Worm (Caenorhabditis elegans) whole organism, young adult: ENCODE data around the gene stg-2.
"Not testable (repeated sequence)": the region's sequence is repeated elsewhere in the genome, so short reads cannot be mapped to it uniquely, and the experiment has no call there.

Source experiments
- C06A6.2 ChIP-seq: fragments of 200-800 bp; sonication (Bioruptor generic); conservative IDR thresholded peaks from 2 replicates; pipeline ENCODE4 v1.3.6; 2022; ENCODE audit warnings: missing genetic modification characterization, missing compliant biosample characterization
- C17E4.6 ChIP-seq: fragments of 200-800 bp; sonication (Bioruptor generic); IDR thresholded peaks from 2 replicates; pipeline ENCODE4 v1.3.6; 2022; ENCODE audit warnings: missing genetic modification reagents, missing genetic modification characterization, missing compliant biosample characterization
- F10E7.11 ChIP-seq: sonication (generic microtip); optimal IDR thresholded peaks from 2 replicates; lab custom pipeline; 2017; ENCODE audit warnings: mild to moderate bottlenecking, missing genetic modification characterization, moderate library complexity, missing compliant biosample characterization
- F22D6.2 ChIP-seq: sonication (generic microtip); optimal IDR thresholded peaks from 2 replicates; lab custom pipeline; 2016; ENCODE audit warnings: mild to moderate bottlenecking, missing genetic modification characterization, missing compliant biosample characterization
- F55B11.4 ChIP-seq: sonication (generic microtip); optimal IDR thresholded peaks from 2 replicates; lab custom pipeline; 2016; ENCODE audit warnings: missing compliant biosample characterization, missing genetic modification characterization, borderline replicate concordance; ENCODE audit not compliant: insufficient read depth
- F57C9.4 ChIP-seq: sonication (generic microtip); optimal IDR thresholded peaks from 2 replicates; lab custom pipeline; 2017; ENCODE audit warnings: mild to moderate bottlenecking, missing genetic modification characterization, missing compliant biosample characterization
- akir-1 ChIP-seq: fragments of 200-800 bp; sonication (Bioruptor generic); optimal IDR thresholded peaks from 2 replicates; lab custom pipeline; 2018; ENCODE audit warnings: mild to moderate bottlenecking, missing genetic modification characterization, moderate library complexity, missing compliant biosample characterization
- atf-7 ChIP-seq: sonication (generic microtip); optimal IDR thresholded peaks from 2 replicates; lab custom pipeline; 2017; ENCODE audit warnings: mild to moderate bottlenecking, missing genetic modification characterization, missing compliant biosample characterization
- athp-1 ChIP-seq: sonication (generic microtip); optimal IDR thresholded peaks from 2 replicates; lab custom pipeline; 2017; ENCODE audit warnings: mild to moderate bottlenecking, missing genetic modification characterization, missing compliant biosample characterization
- attf-3 ChIP-seq: fragments of 200-800 bp; sonication (Bioruptor generic); conservative IDR thresholded peaks from 2 replicates; pipeline ENCODE4 v1.3.6; 2022; ENCODE audit warnings: missing genetic modification reagents, missing genetic modification characterization, missing compliant biosample characterization
- attf-5 ChIP-seq: fragments of 200-800 bp; sonication (Bioruptor generic); optimal IDR thresholded peaks from 2 replicates; lab custom pipeline; 2018; ENCODE audit warnings: mild to moderate bottlenecking, missing genetic modification characterization, missing compliant biosample characterization
- attf-6 ChIP-seq: fragments of 200-800 bp; sonication (Bioruptor generic); IDR thresholded peaks from 2 replicates; pipeline ENCODE4 v1.3.6; 2022; ENCODE audit warnings: missing genetic modification reagents, missing genetic modification characterization, missing compliant biosample characterization
- bed-2 ChIP-seq: fragments of 200-800 bp; sonication (Bioruptor generic); IDR thresholded peaks from 2 replicates; pipeline ENCODE4 v1.3.6; 2022; ENCODE audit warnings: missing genetic modification reagents, missing genetic modification characterization, missing compliant biosample characterization
- cebp-1 ChIP-seq, 2 experiments: fragments of 200-800 bp in 1 of 2; sonication (Bioruptor generic) in 1 of 2; sonication (generic microtip) in 1 of 2; IDR thresholded peaks in 1 of 2; optimal IDR thresholded peaks in 1 of 2; 2 replicates each; pipeline versions ENCODE4 v1.3.6 to Lab custom; 2017 to 2022; ENCODE audit warnings: missing compliant biosample characterization in 2 of 2, missing genetic modification characterization in 2 of 2, mild to moderate bottlenecking in 1 of 2, missing genetic modification reagents in 1 of 2, moderate library complexity in 1 of 2
- ceh-91 ChIP-seq: fragments of 200-800 bp; sonication (Bioruptor generic); IDR thresholded peaks from 2 replicates; pipeline ENCODE4 v1.3.6; 2022; ENCODE audit warnings: missing genetic modification reagents, missing genetic modification characterization, missing compliant biosample characterization
- dox-1 ChIP-seq: fragments of 200-800 bp; sonication (Bioruptor generic); IDR thresholded peaks from 2 replicates; pipeline ENCODE4 v1.3.6; 2022; ENCODE audit warnings: missing genetic modification reagents, missing genetic modification characterization, missing compliant biosample characterization
- egl-44 ChIP-seq: fragments of 200-800 bp; sonication (Bioruptor generic); IDR thresholded peaks from 2 replicates; pipeline ENCODE4 v1.3.6; 2022; ENCODE audit warnings: missing genetic modification reagents, missing genetic modification characterization, missing compliant biosample characterization
- egrh-3 ChIP-seq: fragments of 200-800 bp; sonication (Bioruptor generic); IDR thresholded peaks from 2 replicates; pipeline ENCODE4 v1.3.6; 2022; ENCODE audit warnings: missing genetic modification reagents, missing genetic modification characterization, missing compliant biosample characterization
- ekl-4 ChIP-seq: fragments of 200-800 bp; sonication (Bioruptor generic); IDR thresholded peaks from 2 replicates; pipeline ENCODE4 v1.3.6; 2022; ENCODE audit warnings: missing genetic modification reagents, missing genetic modification characterization, missing compliant biosample characterization
- hlh-26 ChIP-seq: fragments of 200-800 bp; sonication (Bioruptor generic); conservative IDR thresholded peaks from 2 replicates; pipeline ENCODE4 v1.3.6; 2022; ENCODE audit warnings: missing genetic modification reagents, missing genetic modification characterization, missing compliant biosample characterization
- hmg-1.2 ChIP-seq: fragments of 200-800 bp; sonication (Bioruptor generic); IDR thresholded peaks from 2 replicates; pipeline ENCODE4 v1.3.6; 2022; ENCODE audit warnings: missing genetic modification reagents, missing genetic modification characterization, missing compliant biosample characterization
- hmg-20 ChIP-seq: fragments of 200-800 bp; sonication (Bioruptor generic); IDR thresholded peaks from 2 replicates; pipeline ENCODE4 v1.3.6; 2022; ENCODE audit warnings: missing genetic modification reagents, missing genetic modification characterization, missing compliant biosample characterization
- lin-35 ChIP-seq, 3 experiments: fragments of 150-350 bp in 2 of 3; sonication (generic microtip) in 1 of 3; optimal IDR thresholded peaks; 2 replicates each; lab custom pipeline; 2014 to 2018; ENCODE audit warnings: missing biosample characterization in 3 of 3, missing genetic modification characterization in 3 of 3, missing genetic modification reagents in 3 of 3
- madf-3 ChIP-seq: fragments of 200-800 bp; sonication (Bioruptor generic); IDR thresholded peaks from 2 replicates; pipeline ENCODE4 v1.3.6; 2022; ENCODE audit warnings: missing genetic modification reagents, missing genetic modification characterization, missing compliant biosample characterization
- madf-8 ChIP-seq: fragments of 200-800 bp; sonication (Bioruptor generic); conservative IDR thresholded peaks from 2 replicates; pipeline ENCODE4 v1.3.6; 2022; ENCODE audit warnings: missing genetic modification reagents, missing genetic modification characterization, missing compliant biosample characterization
- nhr-120 ChIP-seq: fragments of 200-800 bp; sonication (Bioruptor generic); IDR thresholded peaks from 2 replicates; pipeline ENCODE4 v1.3.6; 2022; ENCODE audit warnings: missing genetic modification characterization, missing compliant biosample characterization
- repo-1 ChIP-seq: sonication (generic microtip); optimal IDR thresholded peaks from 2 replicates; lab custom pipeline; 2017; ENCODE audit warnings: mild to moderate bottlenecking, missing genetic modification characterization, missing compliant biosample characterization
- sdz-38 ChIP-seq: sonication (generic microtip); optimal IDR thresholded peaks from 2 replicates; lab custom pipeline; 2016; ENCODE audit warnings: missing genotype, missing genetic modification characterization, missing compliant biosample characterization
- sea-2 ChIP-seq: fragments of 200-800 bp; sonication (Bioruptor generic); IDR thresholded peaks from 2 replicates; pipeline ENCODE4 v1.3.6; 2022; ENCODE audit warnings: missing genetic modification characterization, missing compliant biosample characterization
- zim-3 ChIP-seq: sonication (generic microtip); optimal IDR thresholded peaks from 2 replicates; lab custom pipeline; 2017; ENCODE audit warnings: mild to moderate bottlenecking, missing genetic modification characterization, moderate library complexity, missing compliant biosample characterization
- ztf-26 ChIP-seq: sonication (generic microtip); optimal IDR thresholded peaks from 2 replicates; lab custom pipeline; 2017; ENCODE audit warnings: missing genetic modification characterization, missing compliant biosample characterization

Gene stg-2

ce11 chrX:8623840-8624591 is 19.7 kb downstream of the stg-2 start (continued):
- TF ChIP-seq nhr-120 (GFP tag; lab: Robert Waterston, UW) (no peak), akir-1 (GFP tag; lab: Kevin White, UChicago) (no peak), dox-1 (peak; percentile 53; the same call in 1 of the 2 replicates), ekl-4 (GFP tag; lab: Robert Waterston, UW) (0 out of 2 replicates have a peak, but pooled peaks have one; percentile 64), sdz-38 (tag; lab: Kevin White, UChicago) (no peak), C17E4.6 (GFP tag; lab: Robert Waterston, UW) (no peak), C06A6.2 (GFP tag; lab: Robert Waterston, UW) (no peak), attf-5 (GFP tag; lab: Kevin White, UChicago) (peak; percentile 46), madf-3 (GFP tag; lab: Robert Waterston, UW) (no peak), hmg-20 (GFP tag; lab: Robert Waterston, UW) (peak; percentile 9; the same call in 1 of the 2 replicates), ztf-26 (tag; lab: Kevin White, UChicago) (peak; percentile 38)

- TF ChIP-seq atf-7 (tag; lab: Kevin White, UChicago) (no peak), hmg-1.2 (GFP tag; lab: Robert Waterston, UW) (no peak), lin-35 (GFP tag; optimal IDR thresholded peaks at IDR 0.05; lab: Kevin White, UChicago) (no peak), ceh-91 (GFP tag; lab: Robert Waterston, UW) (no peak), F57C9.4 (no peak), egl-44 (GFP tag; lab: Robert Waterston, UW) (no peak), attf-3 (no peak), athp-1 (tag; lab: Kevin White, UChicago) (no peak), F55B11.4 (tag; lab: Kevin White, UChicago) (no peak), zim-3 (tag; lab: Kevin White, UChicago) (no peak), cebp-1 (GFP tag; IDR thresholded peaks at IDR 0.05; lab: Robert Waterston, UW) (no peak), cebp-1 (tag; optimal IDR thresholded peaks at IDR 0.05; lab: Kevin White, UChicago) (no peak), attf-6 (GFP tag; lab: Robert Waterston, UW) (no peak)
Observed at ce11 chrX:8613053-8613452, 30.7 kb downstream of the stg-2 start, which contains the start of gene K01A12.2. TSS of gene K01A12.2 (plus strand) at chrX:8613353.

- TF ChIP-seq egl-44 (GFP tag; lab: Robert Waterston, UW) = no peak
- no peak for TF ChIP-seq ceh-91 (GFP tag; lab: Robert Waterston, UW)
- no peak for TF ChIP-seq F22D6.2 (tag; lab: Kevin White, UChicago)
- TF ChIP-seq madf-8 = no peak
- no peak for TF ChIP-seq sea-2 (GFP tag; lab: Robert Waterston, UW)
- no peak for TF ChIP-seq hlh-26 (GFP tag; lab: Robert Waterston, UW)
- no peak for TF ChIP-seq egrh-3 (GFP tag; lab: Robert Waterston, UW)
- no peak for TF ChIP-seq dox-1
- no peak for TF ChIP-seq repo-1 (tag; lab: Kevin White, UChicago)
Observed at ce11 chrX:8612278-8612677, 31.4 kb downstream of the stg-2 start.

ce11 chrX:8610606-8611005 is 33.1 kb downstream of the stg-2 start, which contains the start of gene K01A12.4:
TSS of gene K01A12.4 (plus strand) at chrX:8610906.
- not testable (repeated sequence) for TF ChIP-seq C17E4.6 (GFP tag; lab: Robert Waterston, UW); F10E7.11 (tag; lab: Kevin White, UChicago); bed-2 (GFP tag; lab: Robert Waterston, UW)
